Worm (Caenorhabditis elegans): ENCODE data around the gene snb-2.

ce11 chrV:12354193-12354830 lies 8.6 kb upstream of the snb-2 start:
- TF ChIP-seq ceh-36 (tag; optimal IDR thresholded peaks at IDR 0.05) (no peak), ama-1 (optimal IDR thresholded peaks at IDR 0.05) (no peak), flt-1 (GFP tag; IDR thresholded peaks at IDR 0.05) (no peak), tbx-37 (GFP tag; conservative IDR thresholded peaks at IDR 0.05) (no peak), F13C5.2 (tag; optimal IDR thresholded peaks at IDR 0.05) (no peak), tra-4 (tag; optimal IDR thresholded peaks at IDR 0.05) (no peak)

All from whole organism, early embryonic.